Fruit fly (Drosophila melanogaster) whole organism, embryonic: Measurements from ENCODE around the gene CG10584.

Experiments used
- ATbp ChIP-seq: fragments of 200-800 bp; sonication (Bioruptor generic); optimal IDR thresholded peaks from 2 replicates; lab custom pipeline; 2017; ENCODE audit warnings: missing biosample characterization, mild to moderate bottlenecking, missing genetic modification characterization, missing genetic modification reagents
- B-H2 ChIP-seq: fragments of 200-800 bp; sonication (Bioruptor generic); optimal IDR thresholded peaks from 2 replicates; lab custom pipeline; 2018; ENCODE audit warnings: missing biosample characterization, mild to moderate bottlenecking, missing genetic modification characterization
- CG10462 ChIP-seq: fragments of 200-800 bp; sonication (Bioruptor generic); optimal IDR thresholded peaks from 2 replicates; lab custom pipeline; 2016; ENCODE audit warnings: missing biosample characterization, missing genetic modification characterization
- CG11504 ChIP-seq: fragments of 200-800 bp; sonication (Bioruptor generic); optimal IDR thresholded peaks from 3 replicates; lab custom pipeline; 2019; ENCODE audit warnings: missing biosample characterization, mild to moderate bottlenecking, missing genetic modification characterization, moderate library complexity
- CG13894 ChIP-seq: fragments of 200-800 bp; sonication (Bioruptor generic); optimal IDR thresholded peaks from 3 replicates; lab custom pipeline; 2018; ENCODE audit warnings: missing biosample characterization, mild to moderate bottlenecking, missing genetic modification characterization, moderate library complexity
- CG14050 ChIP-seq: fragments of 200-800 bp; sonication (Bioruptor generic); IDR thresholded peaks from 3 replicates; pipeline ENCODE4 v1.3.6; 2022; ENCODE audit warnings: missing biosample characterization, missing genetic modification characterization
- CG15696 ChIP-seq: fragments of 200-800 bp; sonication (Bioruptor generic); optimal IDR thresholded peaks from 2 replicates; lab custom pipeline; 2019; ENCODE audit warnings: missing biosample characterization, mild to moderate bottlenecking, missing genetic modification characterization, moderate library complexity
- CG17186 ChIP-seq: fragments of 200-800 bp; sonication (Bioruptor generic); optimal IDR thresholded peaks from 3 replicates; lab custom pipeline; 2017; ENCODE audit warnings: missing biosample characterization, missing genetic modification reagents, missing genetic modification characterization
- CG17612 ChIP-seq: fragments of 200-800 bp; sonication (Bioruptor generic); IDR thresholded peaks from 2 replicates; pipeline ENCODE4 v1.3.6; 2022; ENCODE audit warnings: missing biosample characterization, missing genetic modification characterization
- CG2120 ChIP-seq: fragments of 200-800 bp; sonication (Bioruptor generic); optimal IDR thresholded peaks from 3 replicates; lab custom pipeline; 2016; ENCODE audit warnings: missing biosample characterization, missing genetic modification characterization
- CG2678 ChIP-seq: fragments of 200-800 bp; sonication (Bioruptor generic); optimal IDR thresholded peaks from 3 replicates; lab custom pipeline; 2019; ENCODE audit warnings: missing biosample characterization, mild to moderate bottlenecking, missing genetic modification characterization, moderate library complexity
- CG5180 ChIP-seq: fragments of 200-800 bp; sonication (Bioruptor generic); optimal IDR thresholded peaks from 3 replicates; lab custom pipeline; 2017; ENCODE audit warnings: missing biosample characterization, missing genetic modification characterization, mild to moderate bottlenecking, moderate library complexity, missing genetic modification reagents
- CG5953 ChIP-seq: fragments of 200-800 bp; sonication (Bioruptor generic); IDR thresholded peaks from 2 replicates; pipeline ENCODE4 v1.3.6; 2022; ENCODE audit warnings: missing biosample characterization, missing genetic modification characterization
- CG6683 ChIP-seq: fragments of 200-800 bp; sonication (Bioruptor generic); optimal IDR thresholded peaks from 2 replicates; lab custom pipeline; 2017; ENCODE audit warnings: missing biosample characterization, mild to moderate bottlenecking, missing genetic modification characterization, missing genetic modification reagents
- CG6689 ChIP-seq: fragments of 200-800 bp; sonication (Bioruptor generic); IDR thresholded peaks from 2 replicates; pipeline ENCODE4 v1.3.6; 2022; ENCODE audit warnings: missing biosample characterization, missing genetic modification characterization
- CG8290 ChIP-seq, 3 experiments: fragments of 200-800 bp; sonication (Bioruptor generic); optimal IDR thresholded peaks; 2 replicates each; lab custom pipeline; 2016 to 2019; ENCODE audit warnings: missing biosample characterization in 3 of 3, missing genetic modification characterization in 3 of 3, mild to moderate bottlenecking in 2 of 3, moderate library complexity in 1 of 3
- Dip2 ChIP-seq: fragments of 200-800 bp; sonication (Bioruptor generic); IDR thresholded peaks from 2 replicates; pipeline ENCODE4 v1.3.6; 2022; ENCODE audit warnings: missing biosample characterization, missing genetic modification characterization
- Gug ChIP-seq: fragments of 200-800 bp; sonication (Bioruptor generic); IDR thresholded peaks from 4 replicates; pipeline ENCODE4 v1.3.6; 2022; ENCODE audit warnings: missing biosample characterization, missing genetic modification characterization
- Meics ChIP-seq: fragments of 200-800 bp; sonication (Bioruptor generic); optimal IDR thresholded peaks from 2 replicates; lab custom pipeline; 2017; ENCODE audit warnings: missing biosample characterization, mild to moderate bottlenecking, missing genetic modification characterization
- Nf-YB ChIP-seq: fragments of 200-800 bp; sonication (Bioruptor generic); optimal IDR thresholded peaks from 3 replicates; lab custom pipeline; 2019; ENCODE audit warnings: missing biosample characterization, mild to moderate bottlenecking, missing genetic modification characterization, moderate library complexity
- Oaz ChIP-seq: fragments of 200-800 bp; sonication (Bioruptor generic); IDR thresholded peaks from 2 replicates; pipeline ENCODE4 v1.3.6; 2022; ENCODE audit warnings: missing biosample characterization, missing genetic modification characterization
- Sox100B ChIP-seq: fragments of 200-800 bp; sonication (Bioruptor generic); optimal IDR thresholded peaks from 3 replicates; lab custom pipeline; 2018; ENCODE audit warnings: missing biosample characterization, mild to moderate bottlenecking, missing genetic modification characterization
- abd-A ChIP-seq: fragments of 200-800 bp; sonication (Bioruptor generic); optimal IDR thresholded peaks from 3 replicates; lab custom pipeline; 2019; ENCODE audit warnings: missing biosample characterization, mild to moderate bottlenecking, missing genetic modification characterization, moderate library complexity
- amos ChIP-seq: fragments of 200-800 bp; sonication (Bioruptor generic); IDR thresholded peaks from 2 replicates; pipeline ENCODE4 v1.3.6; 2022; ENCODE audit warnings: missing biosample characterization, missing genetic modification characterization; ENCODE audit not compliant: partially characterized antibody
- corto ChIP-seq: fragments of 200-800 bp; sonication (Bioruptor generic); optimal IDR thresholded peaks from 2 replicates; lab custom pipeline; 2016; ENCODE audit warnings: missing biosample characterization, mild to moderate bottlenecking, missing genetic modification characterization, moderate library complexity
- dysf ChIP-seq: fragments of 200-800 bp; sonication (Bioruptor generic); IDR thresholded peaks from 3 replicates; pipeline ENCODE4 v1.3.6; 2022; ENCODE audit warnings: missing biosample characterization, missing genetic modification characterization
- fd96Cb ChIP-seq: fragments of 200-800 bp; sonication (Bioruptor generic); optimal IDR thresholded peaks from 2 replicates; lab custom pipeline; 2018; ENCODE audit warnings: missing biosample characterization, mild to moderate bottlenecking, missing genetic modification characterization, moderate library complexity
- gem ChIP-seq: fragments of 200-800 bp; sonication (Bioruptor generic); optimal IDR thresholded peaks from 2 replicates; lab custom pipeline; 2019; ENCODE audit warnings: missing biosample characterization, mild to moderate bottlenecking, missing genetic modification characterization, moderate library complexity
- gfzf ChIP-seq: fragments of 200-800 bp; sonication (Bioruptor generic); optimal IDR thresholded peaks from 2 replicates; lab custom pipeline; 2016; ENCODE audit warnings: missing biosample characterization, mild to moderate bottlenecking, missing genetic modification characterization, moderate library complexity
- gro ChIP-seq: fragments of 200-800 bp; sonication (Bioruptor generic); optimal IDR thresholded peaks from 2 replicates; lab custom pipeline; 2016; ENCODE audit warnings: missing biosample characterization, missing genetic modification characterization
- h ChIP-seq: fragments of >200 bp; optimal IDR thresholded peaks from 2 replicates; lab custom pipeline; 2017
- ind ChIP-seq: fragments of 200-800 bp; sonication (Bioruptor generic); optimal IDR thresholded peaks from 3 replicates; lab custom pipeline; 2016; ENCODE audit warnings: missing biosample characterization, missing genetic modification characterization
- lmd ChIP-seq: fragments of 200-800 bp; sonication (Bioruptor generic); IDR thresholded peaks from 2 replicates; pipeline ENCODE4 v1.3.6; 2022; ENCODE audit warnings: missing biosample characterization, missing genetic modification characterization
- lov ChIP-seq, 2 experiments: fragments of 200-800 bp in 1 of 2; fragments of >200 bp in 1 of 2; sonication (Bioruptor generic) in 1 of 2; IDR thresholded peaks in 1 of 2; optimal IDR thresholded peaks in 1 of 2; 2 replicates in 1 of 2; 3 replicates in 1 of 2; pipeline versions ENCODE4 v1.3.6 to Lab custom; 2017 to 2022; ENCODE audit warnings: missing biosample characterization in 1 of 2, missing genetic modification characterization in 1 of 2
- mam ChIP-seq: fragments of 200-800 bp; sonication (Bioruptor generic); optimal IDR thresholded peaks from 3 replicates; lab custom pipeline; 2016; ENCODE audit warnings: missing biosample characterization, missing genetic modification characterization
- phol ChIP-seq: fragments of 200-800 bp; sonication (Bioruptor generic); optimal IDR thresholded peaks from 3 replicates; lab custom pipeline; 2018; ENCODE audit warnings: missing biosample characterization, mild to moderate bottlenecking, missing genetic modification characterization, moderate library complexity
- pros ChIP-seq: fragments of 200-800 bp; sonication (Bioruptor generic); optimal IDR thresholded peaks from 3 replicates; lab custom pipeline; 2019; ENCODE audit warnings: missing biosample characterization, mild to moderate bottlenecking, missing genetic modification characterization, moderate library complexity
- pum ChIP-seq: fragments of 200-800 bp; sonication (Bioruptor generic); optimal IDR thresholded peaks from 2 replicates; lab custom pipeline; 2016; ENCODE audit warnings: missing biosample characterization, missing genetic modification characterization
- ranshi ChIP-seq: fragments of 200-800 bp; sonication (Bioruptor generic); IDR thresholded peaks from 2 replicates; pipeline ENCODE4 v1.3.6; 2022; ENCODE audit warnings: missing biosample characterization, missing genetic modification characterization
- rib ChIP-seq: fragments of 200-800 bp; sonication (Bioruptor generic); IDR thresholded peaks from 2 replicates; pipeline ENCODE4 v1.3.6; 2022; ENCODE audit warnings: missing biosample characterization, missing genetic modification characterization
- ro ChIP-seq: fragments of 200-800 bp; sonication (Bioruptor generic); IDR thresholded peaks from 2 replicates; pipeline ENCODE4 v1.3.6; 2022; ENCODE audit warnings: missing biosample characterization, missing genetic modification characterization
- row ChIP-seq: fragments of 200-800 bp; sonication (Bioruptor generic); IDR thresholded peaks from 3 replicates; pipeline ENCODE4 v1.3.6; 2022; ENCODE audit warnings: missing biosample characterization, missing genetic modification characterization
- sens ChIP-seq: fragments of 200-800 bp; sonication (Bioruptor generic); peaks from one replicate; lab custom pipeline; 2016; ENCODE audit warnings: missing biosample characterization, missing genetic modification characterization
- sens-2 ChIP-seq: fragments of 200-800 bp; sonication (Bioruptor generic); IDR thresholded peaks from 2 replicates; pipeline ENCODE4 v1.3.6; 2022; ENCODE audit warnings: missing biosample characterization, missing genetic modification characterization
- seq ChIP-seq: fragments of 200-800 bp; sonication (Bioruptor generic); IDR thresholded peaks from 2 replicates; pipeline ENCODE4 v1.3.6; 2022; ENCODE audit warnings: missing biosample characterization, missing genetic modification characterization
- slou ChIP-seq: fragments of 200-800 bp; sonication (Bioruptor generic); optimal IDR thresholded peaks from 3 replicates; lab custom pipeline; 2016; ENCODE audit warnings: missing biosample characterization, missing genetic modification characterization
- trh ChIP-seq: fragments of 200-800 bp; sonication (Bioruptor generic); optimal IDR thresholded peaks from 2 replicates; lab custom pipeline; 2016; ENCODE audit warnings: missing biosample characterization, missing genetic modification characterization
- unc-4 ChIP-seq: fragments of 200-800 bp; sonication (Bioruptor generic); IDR thresholded peaks from 2 replicates; pipeline ENCODE4 v1.3.6; 2022; ENCODE audit warnings: missing biosample characterization, missing genetic modification characterization; ENCODE audit not compliant: partially characterized antibody
- zen ChIP-seq: fragments of 200-800 bp; sonication (Bioruptor generic); optimal IDR thresholded peaks from 3 replicates; lab custom pipeline; 2018; ENCODE audit warnings: missing biosample characterization, mild to moderate bottlenecking, missing genetic modification characterization, moderate library complexity

The CG10584 gene

dm6 chr3L:21056792-21057567, 25.8 kb upstream of the CG10584 start (continued):
- no peak for TF ChIP-seq CG14050 (GFP tag; lab: Robert Waterston, UW)
- TF ChIP-seq CG5953, result no peak
- TF ChIP-seq seq (GFP tag; lab: Robert Waterston, UW), result no peak
- TF ChIP-seq ATbp (GFP tag; lab: Kevin White, UChicago), result no peak
- no peak for TF ChIP-seq CG6683
- peak; percentile 26 for TF ChIP-seq B-H2 (GFP tag; lab: Kevin White, UChicago)
- no peak for TF ChIP-seq fd96Cb (tag; lab: Kevin White, UChicago)
- peak; percentile 74 for TF ChIP-seq pros
- TF ChIP-seq mam (GFP tag; lab: Kevin White, UChicago), result peak; percentile 39
- TF ChIP-seq CG13894 (tag; lab: Kevin White, UChicago), result peak; percentile 33
- peak; percentile 45 for TF ChIP-seq zen (tag; lab: Kevin White, UChicago)
- TF ChIP-seq h (lab: Kevin White, UChicago), result no peak
- no peak for TF ChIP-seq amos
- no peak for TF ChIP-seq slou (GFP tag; lab: Kevin White, UChicago)
- no peak for TF ChIP-seq CG15696 (tag; lab: Kevin White, UChicago)
- no peak for TF ChIP-seq Nf-YB (GFP tag; lab: Kevin White, UChicago)
- no peak for TF ChIP-seq ranshi (GFP tag; lab: Robert Waterston, UW)
- TF ChIP-seq lov (optimal IDR thresholded peaks at IDR 0.05; lab: Kevin White, UChicago), result no peak
- TF ChIP-seq lov (GFP tag; IDR thresholded peaks at IDR 0.05; lab: Robert Waterston, UW), result no peak
- TF ChIP-seq phol, result peak; percentile 36
- 0 out of 4 replicates have a peak, but pooled peaks have one; percentile 3 for TF ChIP-seq Gug
- TF ChIP-seq rib (GFP tag; lab: Robert Waterston, UW), result no peak
- peak; percentile 9 for TF ChIP-seq Meics (GFP tag; lab: Kevin White, UChicago)
- no peak for TF ChIP-seq ro
- no peak for TF ChIP-seq CG10462 (GFP tag; lab: Kevin White, UChicago)
- no peak for TF ChIP-seq corto
- TF ChIP-seq sens (GFP tag; lab: Kevin White, UChicago), result peak; percentile 76
- TF ChIP-seq gfzf, result no peak
- TF ChIP-seq CG17612 (GFP tag; lab: Robert Waterston, UW), result no peak
- TF ChIP-seq CG2678 (tag; lab: Kevin White, UChicago), result peak; percentile 47
- TF ChIP-seq CG8290 (GFP tag; optimal IDR thresholded peaks at IDR 0.05; lab: Kevin White, UChicago), result no peak
- TF ChIP-seq CG8290 (tag; optimal IDR thresholded peaks at IDR 0.05; lab: Kevin White, UChicago), result no peak
- TF ChIP-seq Oaz (GFP tag; lab: Robert Waterston, UW), result 0 out of 2 replicates have a peak, but pooled peaks have one; percentile 19
- TF ChIP-seq Dip2 (GFP tag; lab: Robert Waterston, UW), result no peak
- TF ChIP-seq sens-2 (GFP tag; lab: Robert Waterston, UW), result no peak
- TF ChIP-seq CG5180 (GFP tag; lab: Kevin White, UChicago), result no peak
- peak; percentile 51 for TF ChIP-seq Sox100B
- TF ChIP-seq unc-4, result no peak
- no peak for TF ChIP-seq CG17186
- peak; percentile 2 for TF ChIP-seq pum (GFP tag; lab: Kevin White, UChicago)
- TF ChIP-seq row (GFP tag; lab: Robert Waterston, UW), result peak; percentile 60; the same call in 2 of the 3 replicates
- TF ChIP-seq ind, result peak; percentile 2
- peak; percentile 10; the same call in 1 of the 2 replicates for TF ChIP-seq lmd (GFP tag; lab: Robert Waterston, UW)
- peak; percentile 59 for TF ChIP-seq CG11504 (tag; lab: Kevin White, UChicago)
- no peak for TF ChIP-seq gro (GFP tag; lab: Kevin White, UChicago)
- peak; percentile 47 for TF ChIP-seq CG2120
- TF ChIP-seq abd-A (tag; lab: Kevin White, UChicago), result peak; percentile 34
- no peak for TF ChIP-seq dysf (GFP tag; lab: Robert Waterston, UW)
- peak; percentile 26; the same call in 1 of the 2 replicates for TF ChIP-seq CG6689
- peak; percentile 55 for TF ChIP-seq gem (tag; lab: Kevin White, UChicago)
- no peak for TF ChIP-seq trh (GFP tag; lab: Kevin White, UChicago)
